Worm (Caenorhabditis elegans) whole organism, young adult: ENCODE measurements around the gene F37C12.14.
A peak's percentile ranks its signal among the peaks of the same experiment; 100 is the strongest.

Experiments
- B0336.3 ChIP-seq: fragments of 200-800 bp; sonication (Bioruptor generic); IDR thresholded peaks from 2 replicates; pipeline ENCODE4 v1.3.6; 2022; ENCODE audit warnings: missing genetic modification characterization, missing compliant biosample characterization
- C06A6.2 ChIP-seq: fragments of 200-800 bp; sonication (Bioruptor generic); conservative IDR thresholded peaks from 2 replicates; pipeline ENCODE4 v1.3.6; 2022; ENCODE audit warnings: missing genetic modification characterization, missing compliant biosample characterization
- F22D6.2 ChIP-seq: sonication (generic microtip); optimal IDR thresholded peaks from 2 replicates; lab custom pipeline; 2016; ENCODE audit warnings: mild to moderate bottlenecking, missing genetic modification characterization, missing compliant biosample characterization
- F23B12.7 ChIP-seq: sonication (generic microtip); optimal IDR thresholded peaks from 2 replicates; lab custom pipeline; 2017; ENCODE audit warnings: missing genetic modification characterization, mild to moderate bottlenecking, missing compliant biosample characterization, antibody characterized with exemption, moderate library complexity; ENCODE audit not compliant: insufficient read depth
- F33H1.4 ChIP-seq: fragments of 200-800 bp; sonication (Bioruptor generic); IDR thresholded peaks from 2 replicates; pipeline ENCODE4 v1.3.6; 2022; ENCODE audit warnings: missing genetic modification reagents, missing genetic modification characterization, missing compliant biosample characterization
- F37B4.10 ChIP-seq: fragments of 200-800 bp; sonication (Bioruptor generic); IDR thresholded peaks from 2 replicates; pipeline ENCODE4 v1.3.6; 2022; ENCODE audit warnings: missing genetic modification characterization, missing compliant biosample characterization
- F39B2.1 ChIP-seq: fragments of 200-800 bp; sonication (Bioruptor generic); IDR thresholded peaks from 2 replicates; pipeline ENCODE4 v1.3.6; 2022; ENCODE audit warnings: missing genetic modification reagents, missing genetic modification characterization, missing compliant biosample characterization
- F55B11.4 ChIP-seq: sonication (generic microtip); optimal IDR thresholded peaks from 2 replicates; lab custom pipeline; 2016; ENCODE audit warnings: missing compliant biosample characterization, missing genetic modification characterization, borderline replicate concordance; ENCODE audit not compliant: insufficient read depth
- K11D2.4 ChIP-seq: fragments of 200-800 bp; sonication (Bioruptor generic); IDR thresholded peaks from 2 replicates; pipeline ENCODE4 v1.3.6; 2022; ENCODE audit warnings: missing genetic modification reagents, missing genetic modification characterization, missing compliant biosample characterization
- T07F8.4 ChIP-seq: sonication (generic microtip); optimal IDR thresholded peaks from 2 replicates; lab custom pipeline; 2016; ENCODE audit warnings: mild to moderate bottlenecking, missing genetic modification characterization, moderate library complexity, missing compliant biosample characterization
- Y95B8A.8 ChIP-seq: fragments of 200-800 bp; sonication (Bioruptor generic); IDR thresholded peaks from 2 replicates; pipeline ENCODE4 v1.3.6; 2022; ENCODE audit warnings: missing genetic modification reagents, missing genetic modification characterization, missing compliant biosample characterization
- ZK185.1 ChIP-seq: sonication (generic microtip); optimal IDR thresholded peaks from 2 replicates; lab custom pipeline; 2016; ENCODE audit warnings: mild to moderate bottlenecking, missing genetic modification characterization, missing compliant biosample characterization; ENCODE audit not compliant: poor library complexity, severe bottlenecking
- aptf-2 ChIP-seq: fragments of 200-800 bp; sonication (Bioruptor generic); conservative IDR thresholded peaks from 2 replicates; pipeline ENCODE4 v1.3.6; 2022; ENCODE audit warnings: missing genetic modification reagents, missing genetic modification characterization, missing compliant biosample characterization
- attf-5 ChIP-seq: fragments of 200-800 bp; sonication (Bioruptor generic); optimal IDR thresholded peaks from 2 replicates; lab custom pipeline; 2018; ENCODE audit warnings: mild to moderate bottlenecking, missing genetic modification characterization, missing compliant biosample characterization
- attf-6 ChIP-seq: fragments of 200-800 bp; sonication (Bioruptor generic); IDR thresholded peaks from 2 replicates; pipeline ENCODE4 v1.3.6; 2022; ENCODE audit warnings: missing genetic modification reagents, missing genetic modification characterization, missing compliant biosample characterization
- cebp-1 ChIP-seq, 2 experiments: fragments of 200-800 bp in 1 of 2; sonication (Bioruptor generic) in 1 of 2; sonication (generic microtip) in 1 of 2; IDR thresholded peaks in 1 of 2; optimal IDR thresholded peaks in 1 of 2; 2 replicates each; pipeline versions ENCODE4 v1.3.6 to Lab custom; 2017 to 2022; ENCODE audit warnings: missing compliant biosample characterization in 2 of 2, missing genetic modification characterization in 2 of 2, mild to moderate bottlenecking in 1 of 2, missing genetic modification reagents in 1 of 2, moderate library complexity in 1 of 2
- ceh-27 ChIP-seq: fragments of 200-800 bp; sonication (Bioruptor generic); optimal IDR thresholded peaks from 2 replicates; lab custom pipeline; 2018; ENCODE audit warnings: mild to moderate bottlenecking, missing genetic modification characterization, moderate library complexity, missing compliant biosample characterization
- egl-44 ChIP-seq: fragments of 200-800 bp; sonication (Bioruptor generic); IDR thresholded peaks from 2 replicates; pipeline ENCODE4 v1.3.6; 2022; ENCODE audit warnings: missing genetic modification reagents, missing genetic modification characterization, missing compliant biosample characterization
- ekl-4 ChIP-seq: fragments of 200-800 bp; sonication (Bioruptor generic); IDR thresholded peaks from 2 replicates; pipeline ENCODE4 v1.3.6; 2022; ENCODE audit warnings: missing genetic modification reagents, missing genetic modification characterization, missing compliant biosample characterization
- gei-17 ChIP-seq: fragments of 200-800 bp; sonication (Bioruptor generic); optimal IDR thresholded peaks from 2 replicates; lab custom pipeline; 2018; ENCODE audit warnings: mild to moderate bottlenecking, missing genetic modification characterization, missing compliant biosample characterization
- him-1 ChIP-seq: sonication (generic microtip); optimal IDR thresholded peaks from 2 replicates; lab custom pipeline; 2016; ENCODE audit warnings: missing genotype, missing genetic modification reagents, missing genetic modification characterization, missing compliant biosample characterization
- hmg-1.2 ChIP-seq: fragments of 200-800 bp; sonication (Bioruptor generic); IDR thresholded peaks from 2 replicates; pipeline ENCODE4 v1.3.6; 2022; ENCODE audit warnings: missing genetic modification reagents, missing genetic modification characterization, missing compliant biosample characterization
- hsf-1 ChIP-seq: fragments of 200-800 bp; sonication (Bioruptor generic); IDR thresholded peaks from 2 replicates; pipeline ENCODE4 v1.3.6; 2022; ENCODE audit warnings: missing genetic modification reagents, missing genetic modification characterization, missing compliant biosample characterization
- let-607 ChIP-seq, 2 experiments: fragments of 200-800 bp in 1 of 2; sonication (Bioruptor generic) in 1 of 2; sonication (generic microtip) in 1 of 2; optimal IDR thresholded peaks; 2 replicates each; lab custom pipeline; 2016 to 2018; ENCODE audit warnings: mild to moderate bottlenecking in 2 of 2, missing compliant biosample characterization in 2 of 2, missing genetic modification characterization in 2 of 2, moderate library complexity in 2 of 2, missing genotype in 1 of 2
- lin-26 ChIP-seq: fragments of 200-800 bp; sonication (Bioruptor generic); IDR thresholded peaks from 2 replicates; pipeline ENCODE4 v1.3.6; 2022; ENCODE audit warnings: missing genetic modification reagents, missing genetic modification characterization, missing compliant biosample characterization
- lin-35 ChIP-seq, 3 experiments: fragments of 150-350 bp in 2 of 3; sonication (generic microtip) in 1 of 3; optimal IDR thresholded peaks; 2 replicates each; lab custom pipeline; 2014 to 2018; ENCODE audit warnings: missing biosample characterization in 3 of 3, missing genetic modification characterization in 3 of 3, missing genetic modification reagents in 3 of 3
- lin-40 ChIP-seq: sonication (generic microtip); optimal IDR thresholded peaks from 2 replicates; lab custom pipeline; 2016; ENCODE audit warnings: missing genetic modification characterization, mild to moderate bottlenecking, missing compliant biosample characterization, missing genotype, missing genetic modification reagents
- lin-54 ChIP-seq: fragments of 200-800 bp; sonication (Bioruptor generic); optimal IDR thresholded peaks from 2 replicates; lab custom pipeline; 2018; ENCODE audit warnings: mild to moderate bottlenecking, missing genetic modification characterization, missing compliant biosample characterization
- lsl-1 ChIP-seq: fragments of 200-800 bp; sonication (Bioruptor generic); optimal IDR thresholded peaks from 2 replicates; lab custom pipeline; 2018; ENCODE audit warnings: mild to moderate bottlenecking, missing genetic modification characterization, moderate library complexity, missing compliant biosample characterization
- lsy-27 ChIP-seq: sonication (generic microtip); optimal IDR thresholded peaks from 2 replicates; lab custom pipeline; 2017; ENCODE audit warnings: missing genetic modification characterization, mild to moderate bottlenecking, missing compliant biosample characterization, antibody characterized with exemption, missing genotype, borderline replicate concordance; ENCODE audit not compliant: insufficient read depth
- madf-6 ChIP-seq: fragments of 200-800 bp; sonication (Bioruptor generic); IDR thresholded peaks from 2 replicates; pipeline ENCODE4 v1.3.6; 2022; ENCODE audit warnings: missing genetic modification reagents, missing genetic modification characterization, missing compliant biosample characterization
- mcd-1 ChIP-seq: fragments of 200-800 bp; sonication (Bioruptor generic); IDR thresholded peaks from 2 replicates; pipeline ENCODE4 v1.3.6; 2022; ENCODE audit warnings: missing genetic modification reagents, missing genetic modification characterization, missing compliant biosample characterization
- nfyb-1 ChIP-seq: fragments of 200-800 bp; sonication (Bioruptor generic); IDR thresholded peaks from 2 replicates; pipeline ENCODE4 v1.3.6; 2022; ENCODE audit warnings: missing genetic modification reagents, missing genetic modification characterization, missing compliant biosample characterization
- pbrm-1 ChIP-seq: fragments of 200-800 bp; sonication (Bioruptor generic); IDR thresholded peaks from 2 replicates; pipeline ENCODE4 v1.3.6; 2022; ENCODE audit warnings: missing genetic modification reagents, missing genetic modification characterization, missing compliant biosample characterization
- repo-1 ChIP-seq: sonication (generic microtip); optimal IDR thresholded peaks from 2 replicates; lab custom pipeline; 2017; ENCODE audit warnings: mild to moderate bottlenecking, missing genetic modification characterization, missing compliant biosample characterization
- snpc-4 ChIP-seq, 5 experiments: fragments of 150-350 bp in 1 of 5; sonication (generic microtip) in 4 of 5; optimal IDR thresholded peaks; 2 replicates each; lab custom pipeline; 2014 to 2018; ENCODE audit warnings: missing genetic modification characterization in 5 of 5, missing biosample characterization in 3 of 5, antibody characterized with exemption in 2 of 5, mild to moderate bottlenecking in 2 of 5, missing compliant biosample characterization in 2 of 5, missing genotype in 2 of 5, moderate library complexity in 2 of 5, missing genetic modification reagents in 1 of 5
- sptf-2 ChIP-seq: fragments of 200-800 bp; sonication (Bioruptor generic); optimal IDR thresholded peaks from 2 replicates; lab custom pipeline; 2018; ENCODE audit warnings: mild to moderate bottlenecking, missing genetic modification characterization, missing compliant biosample characterization
- tbp1 ChIP-seq: fragments of 200-800 bp; sonication (Bioruptor generic); optimal IDR thresholded peaks from 2 replicates; lab custom pipeline; 2018; ENCODE audit warnings: mild to moderate bottlenecking, missing genetic modification characterization, missing compliant biosample characterization
- unc-62 ChIP-seq: fragments of 150-350 bp; optimal IDR thresholded peaks from 2 replicates; lab custom pipeline; 2014; ENCODE audit warnings: missing biosample characterization, missing genetic modification reagents, missing genetic modification characterization
- zim-3 ChIP-seq: sonication (generic microtip); optimal IDR thresholded peaks from 2 replicates; lab custom pipeline; 2017; ENCODE audit warnings: mild to moderate bottlenecking, missing genetic modification characterization, moderate library complexity, missing compliant biosample characterization
- ztf-26 ChIP-seq: sonication (generic microtip); optimal IDR thresholded peaks from 2 replicates; lab custom pipeline; 2017; ENCODE audit warnings: missing genetic modification characterization, missing compliant biosample characterization

Gene F37C12.14

DNA sequence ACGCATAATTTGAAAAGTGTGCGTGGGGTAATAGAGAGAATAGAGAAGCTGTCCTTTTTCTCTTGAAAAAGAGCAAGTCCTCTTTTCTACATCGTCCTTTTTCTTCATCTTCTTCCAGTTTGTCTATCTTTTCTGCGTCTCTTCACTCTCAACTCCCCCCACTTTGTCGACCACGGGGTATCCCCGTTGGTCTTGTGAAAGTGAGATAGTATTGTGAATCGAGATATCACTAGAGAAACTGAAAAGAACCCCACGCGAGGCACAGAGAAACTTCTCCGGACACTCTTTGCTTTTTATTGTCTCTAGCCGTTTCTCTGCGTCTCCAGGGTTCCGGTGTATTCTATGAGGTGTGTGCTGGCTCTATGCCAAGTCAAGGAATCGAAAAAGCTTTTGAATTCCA is 29.7 kb downstream of the F37C12.14 start (continued):
- peak; percentile 85 for TF ChIP-seq ekl-4
- TF ChIP-seq egl-44 (GFP tag; lab: Robert Waterston, UW): no peak
- no peak for TF ChIP-seq F55B11.4 (tag; lab: Kevin White, UChicago)
- peak; percentile 4 for TF ChIP-seq T07F8.4 (tag; lab: Kevin White, UChicago)
- TF ChIP-seq lin-40 (tag; lab: Kevin White, UChicago): peak; percentile 89
- no peak for TF ChIP-seq sptf-2 (GFP tag; lab: Kevin White, UChicago)
- TF ChIP-seq lsy-27: no peak
- TF ChIP-seq F23B12.7 (tag; lab: Kevin White, UChicago): no peak
- TF ChIP-seq madf-6: 0 out of 2 replicates have a peak, but pooled peaks have one; percentile 18
- TF ChIP-seq nfyb-1 (GFP tag; lab: Robert Waterston, UW): peak; percentile 90
- TF ChIP-seq Y95B8A.8: peak; percentile 66; the same call in 1 of the 2 replicates
- peak; percentile 3 for TF ChIP-seq lsl-1 (GFP tag; lab: Kevin White, UChicago)

DNA sequence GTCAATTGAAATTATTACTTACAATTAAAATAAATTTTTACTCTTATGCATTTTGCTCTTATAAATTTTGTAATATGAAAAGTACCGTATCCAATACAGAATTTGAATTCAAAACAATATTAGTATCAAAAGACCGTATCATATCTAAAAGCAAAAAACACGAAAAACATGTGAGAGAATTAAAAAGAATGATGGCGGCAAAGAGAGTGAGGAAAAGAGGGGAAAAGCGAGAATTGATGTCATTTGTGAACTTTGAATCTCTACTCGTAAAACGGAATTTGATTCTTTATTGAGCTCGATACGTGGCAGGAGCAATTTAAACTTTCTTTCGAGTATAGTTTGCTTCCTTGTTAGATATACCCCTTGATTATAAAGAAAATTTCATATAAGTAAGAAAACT is 30.8 kb downstream of the F37C12.14 start:
- TF ChIP-seq F37B4.10 (GFP tag; lab: Robert Waterston, UW) (no peak), hmg-1.2 (GFP tag; lab: Robert Waterston, UW) (peak; percentile 4; the same call in 1 of the 2 replicates), lin-26 (GFP tag; lab: Robert Waterston, UW) (0 out of 2 replicates have a peak, but pooled peaks have one; percentile 23), sptf-2 (GFP tag; lab: Kevin White, UChicago) (no peak)

ce11 chrIII:7153747-7154238 is 31.6 kb downstream of the F37C12.14 start, which contains the start of gene ogt-1:
ogt-1 (minus strand) TSS chrIII:7153797.
- TF ChIP-seq ekl-4 (peak; percentile 69), aptf-2 (GFP tag; lab: Robert Waterston, UW) (peak; percentile 59), lin-40 (tag; lab: Kevin White, UChicago) (peak; percentile 84), repo-1 (peak; percentile 4), attf-6 (GFP tag; lab: Robert Waterston, UW) (no peak), F39B2.1 (no peak), T07F8.4 (tag; lab: Kevin White, UChicago) (no peak), gei-17 (GFP tag; lab: Kevin White, UChicago) (peak; percentile 32), nfyb-1 (GFP tag; lab: Robert Waterston, UW) (peak; percentile 57), K11D2.4 (GFP tag; lab: Robert Waterston, UW) (peak; percentile 58; the same call in 1 of the 2 replicates), snpc-4 (GFP tag; optimal IDR thresholded peaks at IDR 0.05; lab: Kevin White, UChicago) (no peak), snpc-4 (tag; optimal IDR thresholded peaks at IDR 0.05; lab: Kevin White, UChicago) (peak in 2 of 4 experiments; percentile 56 to 69), C06A6.2 (GFP tag; lab: Robert Waterston, UW) (peak; percentile 65; the same call in 1 of the 2 replicates), mcd-1 (peak; percentile 43), ZK185.1 (tag; lab: Kevin White, UChicago) (peak; percentile 32), F22D6.2 (no peak), B0336.3 (GFP tag; lab: Robert Waterston, UW) (0 out of 2 replicates have a peak, but pooled peaks have one; percentile 38), ceh-27 (GFP tag; lab: Kevin White, UChicago) (peak; percentile 76), cebp-1 (GFP tag; IDR thresholded peaks at IDR 0.05; lab: Robert Waterston, UW) (no peak), cebp-1 (tag; optimal IDR thresholded peaks at IDR 0.05; lab: Kevin White, UChicago) (peak; percentile 67), let-607 (tag; optimal IDR thresholded peaks at IDR 0.05; lab: Kevin White, UChicago) (peak in 1 of 2 experiments; percentile 2), ztf-26 (tag; lab: Kevin White, UChicago) (peak; percentile 59), hsf-1 (GFP tag; lab: Robert Waterston, UW) (0 out of 2 replicates have a peak, but pooled peaks have one; percentile 6), lin-54 (GFP tag; lab: Kevin White, UChicago) (peak; percentile 55), attf-5 (GFP tag; lab: Kevin White, UChicago) (peak; percentile 44), him-1 (tag; lab: Kevin White, UChicago) (no peak), unc-62 (GFP tag; lab: Kevin White, UChicago) (peak; percentile 28), tbp1 (GFP tag; lab: Kevin White, UChicago) (peak; percentile 52), pbrm-1 (GFP tag; lab: Robert Waterston, UW) (peak; percentile 42; the same call in 1 of the 2 replicates), lin-35 (GFP tag; optimal IDR thresholded peaks at IDR 0.05; lab: Kevin White, UChicago) (peak in 1 of 3 experiments; percentile 71), zim-3 (tag; lab: Kevin White, UChicago) (no peak), F33H1.4 (GFP tag; lab: Robert Waterston, UW) (no peak)
